Worm (Caenorhabditis elegans) whole organism, L3 larva: ENCODE measurements around the gene F08D12.4.

Source experiments
- R02D3.7 ChIP-seq: fragments of 150-350 bp; optimal IDR thresholded peaks from 2 replicates; lab custom pipeline; 2014; ENCODE audit warnings: missing biosample characterization, missing genetic modification characterization
- ZK546.5 ChIP-seq: sonication (generic microtip); optimal IDR thresholded peaks from 2 replicates; lab custom pipeline; 2017; ENCODE audit warnings: missing biosample characterization, missing genetic modification characterization
- ceh-16 ChIP-seq: sonication (generic microtip); optimal IDR thresholded peaks from 2 replicates; lab custom pipeline; 2017; ENCODE audit warnings: missing biosample characterization, missing genetic modification characterization
- ceh-82 ChIP-seq: fragments of 150-350 bp; optimal IDR thresholded peaks from 2 replicates; lab custom pipeline; 2014; ENCODE audit warnings: missing biosample characterization, missing genetic modification characterization
- ceh-9 ChIP-seq: sonication (generic microtip); optimal IDR thresholded peaks from 2 replicates; lab custom pipeline; 2018; ENCODE audit warnings: missing biosample characterization, missing genetic modification characterization
- daf-12 ChIP-seq: fragments of 150-350 bp; optimal IDR thresholded peaks from 2 replicates; lab custom pipeline; 2014; ENCODE audit warnings: missing biosample characterization, missing genetic modification reagents, missing genetic modification characterization
- elt-1 ChIP-seq: fragments of 150-350 bp; optimal IDR thresholded peaks from 2 replicates; lab custom pipeline; 2014; ENCODE audit warnings: missing biosample characterization, missing genetic modification characterization
- hmg-11 ChIP-seq: sonication (generic microtip); optimal IDR thresholded peaks from 2 replicates; lab custom pipeline; 2016; ENCODE audit warnings: missing genetic modification characterization, missing compliant biosample characterization
- jun-1 ChIP-seq: fragments of 150-350 bp; optimal IDR thresholded peaks from 2 replicates; lab custom pipeline; 2014; ENCODE audit warnings: missing biosample characterization, missing genetic modification reagents, missing genetic modification characterization
- lsy-12 ChIP-seq: sonication (generic microtip); optimal IDR thresholded peaks from 2 replicates; lab custom pipeline; 2016; ENCODE audit warnings: mild to moderate bottlenecking, missing genetic modification characterization, missing compliant biosample characterization
- mdl-1 ChIP-seq: fragments of 150-350 bp; optimal IDR thresholded peaks from 2 replicates; lab custom pipeline; 2014; ENCODE audit warnings: missing biosample characterization, missing genetic modification characterization
- mml-1 ChIP-seq: fragments of 150-350 bp; sonication (generic microtip); optimal IDR thresholded peaks from 3 replicates; lab custom pipeline; 2014; ENCODE audit warnings: missing biosample characterization, missing genetic modification characterization
- nfya-1 ChIP-seq: sonication (generic microtip); optimal IDR thresholded peaks from 2 replicates; lab custom pipeline; 2017; ENCODE audit warnings: missing genetic modification characterization, mild to moderate bottlenecking, missing compliant biosample characterization, antibody characterized with exemption, moderate library complexity; ENCODE audit not compliant: insufficient read depth
- nhr-11 ChIP-seq: fragments of 150-350 bp; optimal IDR thresholded peaks from 2 replicates; lab custom pipeline; 2014; ENCODE audit warnings: missing biosample characterization, missing genetic modification characterization
- nhr-12 ChIP-seq: fragments of 150-350 bp; optimal IDR thresholded peaks from 2 replicates; lab custom pipeline; 2014; ENCODE audit warnings: missing biosample characterization, missing genetic modification characterization
- nhr-25 ChIP-seq: sonication (generic microtip); optimal IDR thresholded peaks from 2 replicates; lab custom pipeline; 2017; ENCODE audit warnings: missing biosample characterization, missing genetic modification characterization
- nhr-43 ChIP-seq: sonication (generic microtip); optimal IDR thresholded peaks from 2 replicates; lab custom pipeline; 2016; ENCODE audit warnings: mild to moderate bottlenecking, missing genetic modification characterization, missing compliant biosample characterization; ENCODE audit not compliant: poor library complexity, severe bottlenecking
- nhr-67 ChIP-seq: fragments of 150-350 bp; optimal IDR thresholded peaks from 2 replicates; lab custom pipeline; 2014; ENCODE audit warnings: missing biosample characterization, missing genetic modification characterization
- nhr-76 ChIP-seq: fragments of 150-350 bp; sonication (generic microtip); optimal IDR thresholded peaks from 5 replicates; lab custom pipeline; 2014; ENCODE audit warnings: missing biosample characterization, missing genetic modification characterization
- pqm-1 ChIP-seq: fragments of 150-350 bp; optimal IDR thresholded peaks from 2 replicates; lab custom pipeline; 2017; ENCODE audit warnings: missing biosample characterization, missing genetic modification characterization, inconsistent platforms
- sea-2 ChIP-seq: fragments of 150-350 bp; sonication (generic microtip); optimal IDR thresholded peaks from 4 replicates; lab custom pipeline; 2014; ENCODE audit warnings: missing biosample characterization, missing genetic modification reagents, missing genetic modification characterization
- unc-62 ChIP-seq: fragments of 150-350 bp; sonication (generic microtip); optimal IDR thresholded peaks from 4 replicates; lab custom pipeline; 2014; ENCODE audit warnings: missing biosample characterization, missing genetic modification reagents, missing genetic modification characterization
- ztf-4 ChIP-seq: fragments of 150-350 bp; optimal IDR thresholded peaks from 2 replicates; lab custom pipeline; 2014; ENCODE audit warnings: missing biosample characterization, missing genetic modification characterization

The F08D12.4 gene

ce11 chrII:2826073-2826472 is 48.1 kb downstream of the F08D12.4 start, which contains the start of gene K12H6.5:
K12H6.5 (minus strand) TSS chrII:2826173.
- TF ChIP-seq mdl-1 (tag; lab: Kevin White, UChicago): no peak
- no peak for TF ChIP-seq sea-2 (GFP tag; lab: Kevin White, UChicago)
- TF ChIP-seq ceh-16 (tag; lab: Kevin White, UChicago): no peak
- TF ChIP-seq ztf-4 (tag; lab: Kevin White, UChicago): no peak
- no peak for TF ChIP-seq nfya-1 (tag; lab: Kevin White, UChicago)
- no peak for TF ChIP-seq lsy-12 (tag; lab: Kevin White, UChicago)
- no peak for TF ChIP-seq ceh-9 (tag; lab: Kevin White, UChicago)
- TF ChIP-seq nhr-12 (tag; lab: Kevin White, UChicago): no peak
- TF ChIP-seq unc-62 (GFP tag; lab: Kevin White, UChicago): no peak
- TF ChIP-seq, all 47 proteins: peak for 0

ce11 chrII:2827859-2828403 is 50.0 kb downstream of the F08D12.4 start, which contains the start of gene K12H6.8:
K12H6.8 (plus strand) TSS chrII:2827896.
- TF ChIP-seq pqm-1 (tag; lab: Kevin White, UChicago) (no peak), ZK546.5 (no peak), nhr-67 (tag; lab: Kevin White, UChicago) (no peak), jun-1 (no peak), ceh-16 (tag; lab: Kevin White, UChicago) (no peak), R02D3.7 (tag; lab: Kevin White, UChicago) (no peak), daf-12 (tag; lab: Kevin White, UChicago) (no peak), nhr-25 (tag; lab: Kevin White, UChicago) (no peak), sea-2 (GFP tag; lab: Kevin White, UChicago) (no peak), ztf-4 (tag; lab: Kevin White, UChicago) (no peak), nhr-11 (tag; lab: Kevin White, UChicago) (no peak), elt-1 (no peak), nhr-43 (tag; lab: Kevin White, UChicago) (no peak), nhr-76 (tag; lab: Kevin White, UChicago) (no peak), hmg-11 (tag; lab: Kevin White, UChicago) (no peak), mml-1 (tag; lab: Kevin White, UChicago) (no peak), ceh-82 (tag; lab: Kevin White, UChicago) (no peak)
